Worm (Caenorhabditis elegans): ENCODE data around the gene R10F2.4.

ce11 chrIII:2873116-2873644 is 49.7 kb downstream of the R10F2.4 start:
- TF ChIP-seq snu-23 (GFP tag; optimal IDR thresholded peaks at IDR 0.05) (no peak), nhr-237 (tag; optimal IDR thresholded peaks at IDR 0.05) (no peak)

Data from whole organism, L1 larva.